Fruit fly (Drosophila melanogaster) whole organism, wandering third instar larva: ENCODE results near the gene cpo.

ENCODE experiments used
- Dfd ChIP-seq: fragments of >200 bp; optimal IDR thresholded peaks from 2 replicates; lab custom pipeline; 2017; ENCODE audit warnings: missing biosample characterization, missing genetic modification characterization
- Dif ChIP-seq: fragments of 200-275, 200-300 bp; sonication (Bioruptor generic); optimal IDR thresholded peaks from 2 replicates; lab custom pipeline; 2018; ENCODE audit warnings: missing biosample characterization, missing genetic modification characterization; ENCODE audit not compliant: partially characterized antibody
- GATAd ChIP-seq: sonication (Bioruptor generic); optimal IDR thresholded peaks from 2 replicates; lab custom pipeline; 2016; ENCODE audit warnings: missing biosample characterization, missing genetic modification characterization
- HLH106 ChIP-seq: fragments of 200-800 bp; optimal IDR thresholded peaks from 3 replicates; lab custom pipeline; 2019; ENCODE audit warnings: missing biosample characterization, mild to moderate bottlenecking, missing genetic modification characterization, moderate library complexity
- Hr83 ChIP-seq: fragments of 200-300 bp; sonication (Bioruptor generic); optimal IDR thresholded peaks from 2 replicates; lab custom pipeline; 2016; ENCODE audit warnings: missing biosample characterization, mild to moderate bottlenecking, missing genetic modification characterization, moderate library complexity; ENCODE audit not compliant: poor library complexity, severe bottlenecking
- OdsH ChIP-seq: fragments of 200-800 bp; sonication (Bioruptor generic); optimal IDR thresholded peaks from 2 replicates; lab custom pipeline; 2016; ENCODE audit warnings: missing biosample characterization, mild to moderate bottlenecking, missing genetic modification characterization
- br ChIP-seq: fragments of 200-800 bp; sonication (Bioruptor generic); optimal IDR thresholded peaks from 2 replicates; lab custom pipeline; 2016; ENCODE audit warnings: missing biosample characterization, missing genetic modification characterization
- brk ChIP-seq: fragments of 200-800 bp; sonication (Bioruptor generic); optimal IDR thresholded peaks from 2 replicates; lab custom pipeline; 2016; ENCODE audit warnings: missing biosample characterization, mild to moderate bottlenecking, missing genetic modification characterization
- dmrt93B ChIP-seq: fragments of 200-800 bp; sonication (Bioruptor generic); optimal IDR thresholded peaks from 2 replicates; lab custom pipeline; 2018; ENCODE audit warnings: missing biosample characterization, mild to moderate bottlenecking, missing genetic modification characterization
- foxo ChIP-seq, 2 experiments: fragments of 200-800 bp; sonication (Bioruptor generic); optimal IDR thresholded peaks; 2 replicates in 1 of 2; 3 replicates in 1 of 2; lab custom pipeline; 2016 to 2017; ENCODE audit warnings: missing biosample characterization in 2 of 2, missing genetic modification characterization in 2 of 2
- pan ChIP-seq: fragments of >200 bp; optimal IDR thresholded peaks from 2 replicates; lab custom pipeline; 2017
- rgr ChIP-seq: fragments of 200-800 bp; sonication (Bioruptor generic); optimal IDR thresholded peaks from 3 replicates; lab custom pipeline; 2016; ENCODE audit warnings: missing biosample characterization, mild to moderate bottlenecking, missing genetic modification characterization
- tai ChIP-seq: sonication (Bioruptor generic); optimal IDR thresholded peaks from 2 replicates; lab custom pipeline; 2016; ENCODE audit warnings: missing biosample characterization, missing genetic modification characterization
- woc ChIP-seq: sonication (Bioruptor generic); optimal IDR thresholded peaks from 2 replicates; lab custom pipeline; 2016; ENCODE audit warnings: missing biosample characterization, mild to moderate bottlenecking, missing genetic modification characterization

DNA sequence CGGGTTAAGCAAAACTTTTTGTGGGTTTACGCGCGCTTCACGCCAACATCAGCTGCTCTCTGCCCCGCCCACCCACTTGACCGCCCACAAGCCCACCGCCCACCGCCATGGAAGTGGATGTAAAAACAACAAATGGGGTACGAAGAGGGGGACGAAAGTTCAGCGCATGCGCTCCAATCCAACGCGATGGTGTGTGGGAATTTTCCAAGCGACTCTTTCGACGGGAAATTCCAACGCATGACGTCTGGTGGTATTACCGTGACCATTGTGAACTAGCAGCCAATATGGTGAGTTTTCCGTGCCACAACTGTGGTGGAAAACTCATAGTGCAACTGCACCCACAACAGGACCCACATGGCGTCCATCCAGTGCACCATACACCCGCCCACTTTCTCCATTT lies 17.4 kb upstream of the cpo start:
- no peak for TF ChIP-seq OdsH (GFP tag; lab: Kevin White, UChicago)
- no peak for TF ChIP-seq woc (GFP tag; lab: Kevin White, UChicago)
- TF ChIP-seq Hr83 (GFP tag; lab: Kevin White, UChicago): no peak
- TF ChIP-seq Dfd (GFP tag; lab: Kevin White, UChicago): no peak
- no peak for TF ChIP-seq dmrt93B (GFP tag; lab: Kevin White, UChicago)
- no peak for TF ChIP-seq tai (GFP tag; lab: Kevin White, UChicago)
- TF ChIP-seq Dif: no peak
- no peak for TF ChIP-seq GATAd (GFP tag; lab: Kevin White, UChicago)
- no peak for TF ChIP-seq HLH106 (tag; lab: Kevin White, UChicago)
- no peak for TF ChIP-seq pan (lab: Kevin White, UChicago)
- TF ChIP-seq brk (GFP tag; lab: Kevin White, UChicago): no peak
- no peak for TF ChIP-seq br (GFP tag; lab: Kevin White, UChicago)
- TF ChIP-seq rgr (GFP tag; lab: Kevin White, UChicago): no peak
- no peak for TF ChIP-seq foxo (GFP tag; optimal IDR thresholded peaks at IDR 0.05; lab: Kevin White, UChicago)
